Fruit fly (Drosophila melanogaster): ENCODE measurements around the gene SAK.
A peak's percentile ranks its signal among the peaks of the same experiment; 100 is the strongest.

The SAK gene

dm6 chr3L:21516716-21517266 is 1.1 kb upstream of the SAK start (continued):
- no peak for TF ChIP-seq CG1024 (GFP tag; IDR thresholded peaks at IDR 0.05)
- TF ChIP-seq Myb (GFP tag; optimal IDR thresholded peaks at IDR 0.05), result peak; percentile 28
- TF ChIP-seq cg (GFP tag; optimal IDR thresholded peaks at IDR 0.05), result peak; percentile 93
- TF ChIP-seq CHES-1-like (GFP tag; optimal IDR thresholded peaks at IDR 0.05), result peak; percentile 38
- no peak for TF ChIP-seq Hey (tag; optimal IDR thresholded peaks at IDR 0.05)
- no peak for TF ChIP-seq zf30C (GFP tag; optimal IDR thresholded peaks at IDR 0.05)
- no peak for TF ChIP-seq Hr3 (GFP tag; optimal IDR thresholded peaks at IDR 0.05)
- TF ChIP-seq ttk (GFP tag; IDR thresholded peaks at IDR 0.05), result no peak
- peak; percentile 43; the same call in 2 of the 3 replicates for TF ChIP-seq row (GFP tag; IDR thresholded peaks at IDR 0.05)
- TF ChIP-seq CG13287 (GFP tag; IDR thresholded peaks at IDR 0.05; ENCODE audit: partially characterized antibody), result peak; percentile 34; the same call in 1 of the 2 replicates
- TF ChIP-seq CG6254 (GFP tag; optimal IDR thresholded peaks at IDR 0.05), result peak; percentile 16
- TF ChIP-seq HLH54F (GFP tag; optimal IDR thresholded peaks at IDR 0.05), result peak; percentile 25
- TF ChIP-seq Sin3A (optimal IDR thresholded peaks at IDR 0.05), result peak; percentile 68
- TF ChIP-seq Trl (optimal IDR thresholded peaks at IDR 0.05), result no peak
- TF ChIP-seq Trl (GFP tag; optimal IDR thresholded peaks at IDR 0.05), result no peak
- TF ChIP-seq CG12659 (GFP tag; optimal IDR thresholded peaks at IDR 0.05), result peak; percentile 69
- TF ChIP-seq Xbp1 (GFP tag; optimal IDR thresholded peaks at IDR 0.05), result peak; percentile 27
- TF ChIP-seq CG17829 (tag; optimal IDR thresholded peaks at IDR 0.05), result peak; percentile 40
- peak; percentile 42 for TF ChIP-seq BEAF-32 (GFP tag; optimal IDR thresholded peaks at IDR 0.05)
- peak; percentile 10; the same call in 1 of the 3 replicates for TF ChIP-seq CG34224 (GFP tag; IDR thresholded peaks at IDR 0.05; ENCODE audit: partially characterized antibody)
- TF ChIP-seq sr (GFP tag; IDR thresholded peaks at IDR 0.05), result peak; percentile 13; the same call in 1 of the 3 replicates
- peak; percentile 14 for TF ChIP-seq CG10209 (GFP tag; optimal IDR thresholded peaks at IDR 0.05)
- no peak for TF ChIP-seq Ada2b (GFP tag; IDR thresholded peaks at IDR 0.05)
- no peak for TF ChIP-seq CG9817 (tag; optimal IDR thresholded peaks at IDR 0.05)
- TF ChIP-seq B-H1 (GFP tag; IDR thresholded peaks at IDR 0.05), result no peak
- peak; percentile 62 for TF ChIP-seq CG33213 (GFP tag; optimal IDR thresholded peaks at IDR 0.05)
- TF ChIP-seq gro (GFP tag; optimal IDR thresholded peaks at IDR 0.05), result peak; percentile 3
- TF ChIP-seq grau (tag; optimal IDR thresholded peaks at IDR 0.05), result peak; percentile 3
- TF ChIP-seq oc (tag; optimal IDR thresholded peaks at IDR 0.05), result no peak
- TF ChIP-seq Ets65A (GFP tag), result no peak
- TF ChIP-seq run (tag; optimal IDR thresholded peaks at IDR 0.05), result no peak
- TF ChIP-seq Lpt (GFP tag; optimal IDR thresholded peaks at IDR 0.05), result no peak
- TF ChIP-seq HmgD (GFP tag; optimal IDR thresholded peaks at IDR 0.05), result peak; percentile 11
- peak; percentile 72 for TF ChIP-seq stwl (tag; optimal IDR thresholded peaks at IDR 0.05)
- 0 out of 2 replicates have a peak, but pooled peaks have one; percentile 10 for TF ChIP-seq Dref (GFP tag; IDR thresholded peaks at IDR 0.05)
- peak; percentile 27 for TF ChIP-seq az2 (GFP tag; optimal IDR thresholded peaks at IDR 0.05)
- peak; percentile 18 for TF ChIP-seq Hand (GFP tag; optimal IDR thresholded peaks at IDR 0.05)
- peak; percentile 9 for TF ChIP-seq D19A (tag; optimal IDR thresholded peaks at IDR 0.05)
- no peak for TF ChIP-seq corto (GFP tag; optimal IDR thresholded peaks at IDR 0.05)
- peak; percentile 29 for TF ChIP-seq CG17802 (tag; optimal IDR thresholded peaks at IDR 0.05)
- TF ChIP-seq gce (GFP tag; IDR thresholded peaks at IDR 0.05), result no peak
- peak in 1 of 2 experiments; percentile 24 for TF ChIP-seq Hr51 (GFP tag; optimal IDR thresholded peaks at IDR 0.05)
- peak; percentile 27 for TF ChIP-seq CG3281 (GFP tag; optimal IDR thresholded peaks at IDR 0.05)
- TF ChIP-seq bbx (GFP tag; IDR thresholded peaks at IDR 0.05; ENCODE audit: partially characterized antibody), result 0 out of 2 replicates have a peak, but pooled peaks have one; percentile 15
- TF ChIP-seq vvl (GFP tag; IDR thresholded peaks at IDR 0.05), result peak; percentile 42
- TF ChIP-seq Pdp1 (GFP tag; optimal IDR thresholded peaks at IDR 0.05), result peak in 1 of 2 experiments; percentile 8
- peak; percentile 10 for TF ChIP-seq CG18262 (tag; optimal IDR thresholded peaks at IDR 0.05)
- TF ChIP-seq CG13123 (GFP tag; optimal IDR thresholded peaks at IDR 0.05), result no peak
- TF ChIP-seq lilli (GFP tag; optimal IDR thresholded peaks at IDR 0.05), result peak; percentile 38
- TF ChIP-seq dmrt11E (tag; optimal IDR thresholded peaks at IDR 0.05), result peak; percentile 1

Measured in whole organism, embryonic.